Worm (Caenorhabditis elegans) whole organism, L3 larva: ENCODE data around the gene fipr-6.

Experiments
- R02D3.7 ChIP-seq: fragments of 150-350 bp; optimal IDR thresholded peaks from 2 replicates; lab custom pipeline; 2014; ENCODE audit warnings: missing biosample characterization, missing genetic modification characterization
- ZK546.5 ChIP-seq: sonication (generic microtip); optimal IDR thresholded peaks from 2 replicates; lab custom pipeline; 2017; ENCODE audit warnings: missing biosample characterization, missing genetic modification characterization
- ama-1 ChIP-seq: fragments of 150-350 bp; optimal IDR thresholded peaks from 2 replicates; lab custom pipeline; 2018
- elt-2 ChIP-seq: sonication (generic microtip); optimal IDR thresholded peaks from 2 replicates; lab custom pipeline; 2016; ENCODE audit warnings: missing genetic modification reagents, mild to moderate bottlenecking, missing genetic modification characterization, missing compliant biosample characterization
- fkh-10 ChIP-seq: sonication (generic microtip); optimal IDR thresholded peaks from 2 replicates; lab custom pipeline; 2017; ENCODE audit warnings: missing biosample characterization, missing genetic modification reagents, missing genetic modification characterization
- fos-1 ChIP-seq: fragments of 150-350 bp; optimal IDR thresholded peaks from 2 replicates; lab custom pipeline; 2014; ENCODE audit warnings: missing biosample characterization, missing genetic modification characterization
- nfya-1 ChIP-seq: sonication (generic microtip); optimal IDR thresholded peaks from 2 replicates; lab custom pipeline; 2017; ENCODE audit warnings: missing genetic modification characterization, mild to moderate bottlenecking, missing compliant biosample characterization, antibody characterized with exemption, moderate library complexity; ENCODE audit not compliant: insufficient read depth
- nhr-12 ChIP-seq: fragments of 150-350 bp; optimal IDR thresholded peaks from 2 replicates; lab custom pipeline; 2014; ENCODE audit warnings: missing biosample characterization, missing genetic modification characterization
- sea-2 ChIP-seq: fragments of 150-350 bp; sonication (generic microtip); optimal IDR thresholded peaks from 4 replicates; lab custom pipeline; 2014; ENCODE audit warnings: missing biosample characterization, missing genetic modification reagents, missing genetic modification characterization
- snpc-4 ChIP-seq: fragments of 150-350 bp; optimal IDR thresholded peaks from 2 replicates; lab custom pipeline; 2014; ENCODE audit warnings: missing biosample characterization, missing genetic modification characterization
- unc-39 ChIP-seq: sonication (generic microtip); optimal IDR thresholded peaks from 4 replicates; lab custom pipeline; 2017; ENCODE audit warnings: missing biosample characterization, missing genetic modification characterization

ce11 chrV:10182984-10183383 lies 48.0 kb upstream of the fipr-6 start, which contains the start of gene ZK856.4:
- TF ChIP-seq fos-1 (tag; lab: Kevin White, UChicago) (no peak), fkh-10 (GFP tag; lab: Kevin White, UChicago) (no peak), elt-2 (tag; lab: Kevin White, UChicago) (no peak), ama-1 (lab: Kevin White, UChicago) (no peak), snpc-4 (tag; lab: Kevin White, UChicago) (no peak), sea-2 (GFP tag; lab: Kevin White, UChicago) (no peak), ZK546.5 (tag; lab: Kevin White, UChicago) (no peak), R02D3.7 (tag; lab: Kevin White, UChicago) (no peak), nfya-1 (tag; lab: Kevin White, UChicago) (no peak), unc-39 (no peak), nhr-12 (tag; lab: Kevin White, UChicago) (no peak)
